Fruit fly (Drosophila melanogaster): ENCODE measurements around the gene Tsp74F.

The Tsp74F gene

DNA sequence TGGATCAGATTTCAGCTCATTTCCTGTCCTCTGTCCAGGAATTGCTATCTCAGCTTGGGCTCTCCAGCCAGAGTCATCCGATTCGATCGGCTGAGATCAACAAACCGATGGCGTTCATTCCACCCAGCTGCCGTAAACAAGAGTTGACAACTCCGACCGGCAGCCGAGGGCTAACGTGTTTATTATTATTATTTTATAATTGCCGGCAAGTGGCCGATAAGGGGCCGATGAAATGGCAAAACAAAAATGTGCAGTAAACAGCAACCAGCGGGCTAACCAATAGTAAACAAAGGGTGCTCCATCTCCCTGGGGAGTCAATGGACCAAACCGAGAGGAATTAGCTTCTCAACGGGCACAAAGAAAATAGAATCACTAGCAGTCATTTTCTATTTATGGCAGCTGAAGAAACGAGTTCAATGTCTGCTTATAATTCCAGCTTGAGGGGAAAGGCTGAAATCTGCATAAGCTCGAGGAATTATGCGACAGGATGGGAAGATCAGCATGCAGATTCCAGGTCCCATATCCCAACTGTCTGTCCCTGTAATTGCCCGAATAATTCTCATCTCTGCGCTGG lies 29.6 kb upstream of the Tsp74F start:
- no peak for TF ChIP-seq CG17801 (GFP tag; optimal IDR thresholded peaks at IDR 0.05; ENCODE audit: partially characterized antibody)

DNA sequence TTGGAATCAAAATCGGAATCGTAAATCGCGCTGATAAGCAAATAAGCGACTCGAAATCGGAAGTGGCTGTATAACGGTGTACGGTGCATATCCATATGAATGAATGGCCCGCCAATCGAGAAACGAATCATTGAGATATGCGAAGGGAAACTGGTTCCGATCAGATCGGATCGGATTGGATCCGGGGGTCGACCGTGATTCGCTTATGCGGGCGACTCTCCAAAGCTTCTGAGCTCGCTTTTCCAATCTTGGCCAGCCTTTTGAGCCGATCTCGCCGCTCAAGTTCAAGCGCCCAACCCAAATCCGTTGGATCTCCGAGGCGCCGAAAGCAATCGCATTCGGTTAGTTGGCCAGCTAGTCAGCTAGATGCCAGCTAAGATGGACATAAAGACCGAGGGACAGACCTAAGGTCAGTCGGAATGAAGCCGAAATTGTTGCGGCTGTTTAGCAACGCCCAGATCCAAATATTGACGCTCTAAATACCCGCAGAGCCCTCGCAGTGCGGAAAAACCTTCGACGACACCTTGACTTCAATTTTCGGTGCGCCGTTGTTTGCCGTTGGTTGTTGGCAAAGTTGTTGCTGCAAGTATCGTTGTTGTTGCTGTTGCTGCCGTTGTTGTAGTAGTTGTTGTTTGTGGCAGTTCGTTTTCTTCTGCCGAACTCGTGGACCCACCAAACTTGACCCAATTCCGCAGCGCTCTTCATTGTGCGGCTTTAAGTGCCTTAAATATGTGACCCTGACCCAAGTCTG lies 28.5 kb upstream of the Tsp74F start:
- TF ChIP-seq CG17801 (GFP tag; optimal IDR thresholded peaks at IDR 0.05; ENCODE audit: partially characterized antibody): no peak

DNA sequence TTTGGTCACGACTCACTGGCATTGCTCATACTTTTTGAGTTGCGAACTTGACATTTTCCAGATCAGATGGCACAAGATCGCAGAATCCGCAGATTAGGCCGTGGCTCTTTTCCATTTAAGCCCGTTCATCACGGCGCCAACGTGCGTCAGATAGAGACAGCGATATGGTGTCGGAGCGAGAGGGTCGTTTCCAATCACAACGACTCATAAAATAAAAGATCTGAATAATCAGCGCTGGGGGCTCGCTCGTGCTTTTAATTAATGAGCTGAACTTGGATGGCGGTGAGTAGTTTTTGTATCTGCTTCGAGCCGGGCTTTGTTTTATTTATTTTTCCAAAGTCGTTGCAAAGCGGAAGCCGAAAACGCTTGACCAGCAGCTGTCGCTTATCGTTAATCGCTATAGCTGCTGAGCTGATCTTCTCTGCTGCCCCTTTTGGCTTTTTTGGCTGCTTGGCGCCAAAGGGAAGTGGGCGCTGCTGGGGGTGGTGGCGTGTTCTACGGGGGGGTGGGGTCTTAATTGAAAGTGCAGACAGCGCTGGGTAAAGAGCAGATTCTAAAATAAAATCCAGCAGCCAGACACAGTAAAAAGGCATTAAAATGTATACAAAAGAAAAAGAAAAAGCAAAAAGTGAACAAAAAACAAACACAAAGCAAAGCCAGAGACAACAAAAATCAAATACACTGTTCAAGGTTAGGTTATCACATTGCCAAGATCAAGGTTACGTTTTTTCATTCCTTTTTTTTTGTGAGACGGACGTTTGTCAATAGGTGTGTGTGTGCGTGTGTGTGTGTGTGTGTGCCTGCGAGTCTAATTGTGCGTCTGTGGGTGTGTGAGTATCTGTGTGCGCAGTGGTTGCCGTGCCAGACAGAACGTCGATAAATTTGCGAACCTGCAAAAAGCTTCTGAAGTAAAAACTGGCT lies 26.8 kb upstream of the Tsp74F start:
- no peak for TF ChIP-seq CG17801 (GFP tag; optimal IDR thresholded peaks at IDR 0.05; ENCODE audit: partially characterized antibody)

DNA sequence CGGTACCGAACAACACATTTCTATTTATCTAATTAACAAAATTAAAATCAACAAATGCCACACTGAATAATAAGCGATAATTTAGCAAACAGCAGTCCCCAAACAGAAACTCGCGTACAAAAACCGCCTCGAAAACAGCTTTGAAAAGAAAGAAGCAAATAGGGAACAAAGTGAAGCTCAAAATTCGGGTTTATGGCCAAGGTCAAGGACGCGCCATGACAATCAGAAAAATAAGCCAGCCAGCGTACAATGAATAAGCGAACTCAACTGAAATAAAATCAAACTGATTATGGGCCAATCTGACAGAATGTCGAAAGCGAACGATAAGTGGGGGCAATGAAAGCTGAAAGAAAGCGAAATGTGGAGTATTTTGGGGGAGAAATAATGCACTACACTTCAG lies 25.8 kb upstream of the Tsp74F start:
- TF ChIP-seq CG17801 (GFP tag; optimal IDR thresholded peaks at IDR 0.05; ENCODE audit: partially characterized antibody): no peak

DNA sequence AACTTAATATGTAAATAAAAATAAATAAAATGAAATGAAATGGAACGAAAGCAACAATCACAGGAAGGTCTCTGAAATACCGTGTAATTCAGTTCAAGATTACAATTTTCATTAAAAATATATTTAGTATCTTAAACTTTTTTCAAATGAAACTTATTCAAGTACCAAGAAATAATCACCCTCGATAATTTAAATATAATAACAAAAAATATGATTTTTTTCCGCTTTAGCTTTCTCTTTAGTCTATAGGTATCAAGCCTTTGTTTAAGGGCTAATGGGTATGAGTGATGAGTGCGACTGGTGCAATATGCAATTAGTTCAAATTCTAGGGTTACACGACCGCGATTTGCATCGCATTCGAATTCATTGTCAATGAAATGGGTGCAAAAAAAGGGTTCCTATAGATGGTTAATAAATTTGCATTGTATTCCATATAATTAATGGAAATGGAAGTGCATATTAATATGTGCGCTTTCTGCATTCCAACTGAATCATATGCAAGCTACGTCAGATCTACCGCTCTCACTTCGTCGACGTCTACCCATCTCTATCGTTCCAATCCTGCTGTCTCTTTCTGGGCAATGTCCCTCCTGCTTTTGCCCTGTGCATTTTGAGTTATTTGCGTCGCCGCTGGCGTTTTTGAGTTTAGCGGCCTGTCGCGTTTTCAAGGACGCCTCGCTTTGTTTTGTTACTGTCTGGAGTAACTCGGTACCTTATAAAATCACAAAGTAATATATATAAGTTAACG lies 22.2 kb upstream of the Tsp74F start:
- no peak for TF ChIP-seq CG17801 (GFP tag; optimal IDR thresholded peaks at IDR 0.05; ENCODE audit: partially characterized antibody)

DNA sequence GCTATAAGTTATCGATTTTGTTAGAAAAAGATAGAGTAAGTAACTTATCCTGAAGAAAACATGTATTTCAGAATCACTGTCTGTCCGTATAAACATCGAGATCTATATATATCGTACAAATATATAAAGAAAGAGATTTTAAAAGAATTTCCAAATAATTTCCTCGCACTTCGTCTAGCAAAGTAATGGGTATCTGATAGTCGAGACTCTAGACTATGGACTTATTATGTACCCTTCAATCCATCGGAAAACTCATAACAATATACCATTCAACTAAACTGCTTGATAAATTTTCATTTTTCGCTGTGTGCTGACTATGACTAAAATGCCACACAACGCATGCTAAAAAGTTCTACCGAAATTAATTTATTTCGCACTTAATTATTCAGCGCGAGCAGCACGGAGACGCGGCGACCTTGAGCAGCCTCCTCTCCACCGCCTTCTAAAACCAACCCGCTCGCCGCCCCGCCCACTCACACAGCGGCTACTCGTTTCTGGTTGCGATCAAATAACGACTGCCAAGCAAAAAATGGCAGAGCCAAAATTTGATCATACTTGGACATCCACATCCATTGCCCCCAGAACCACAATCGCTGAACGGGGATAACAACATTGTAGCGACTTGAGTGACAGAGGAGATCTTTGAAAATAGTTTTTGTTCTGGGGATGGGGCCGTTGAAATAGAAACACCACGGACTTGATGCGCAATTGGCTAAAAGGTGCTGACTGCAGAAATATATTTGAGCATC lies 20.3 kb upstream of the Tsp74F start:
- TF ChIP-seq CG17801 (GFP tag; optimal IDR thresholded peaks at IDR 0.05; ENCODE audit: partially characterized antibody): no peak

DNA sequence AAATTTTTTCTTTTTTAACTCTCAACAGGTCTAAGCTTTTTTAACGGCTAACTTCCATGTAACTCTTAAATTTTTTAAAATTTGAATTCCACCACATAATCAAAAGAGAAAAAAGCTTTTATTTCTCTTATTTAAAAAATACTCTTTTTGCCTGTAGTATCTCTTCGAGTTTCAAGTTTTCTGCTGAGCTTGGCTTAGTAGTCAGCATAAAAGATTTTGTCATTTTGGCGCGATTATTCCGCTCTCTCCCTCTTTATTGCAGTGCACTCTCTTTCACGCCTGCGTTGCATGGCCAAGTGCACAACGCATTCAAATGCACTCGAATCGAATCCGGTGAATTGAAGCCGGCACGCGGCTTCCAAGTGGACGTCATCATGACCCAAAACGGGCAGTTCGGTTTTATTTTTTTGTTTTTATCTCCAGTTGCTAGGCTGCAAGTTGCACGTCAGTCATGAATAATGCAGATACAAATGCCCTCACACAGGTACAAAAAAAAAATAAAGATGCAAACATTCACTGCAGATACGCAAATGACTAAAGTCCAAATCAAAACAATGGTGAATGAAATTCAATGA lies 18.4 kb upstream of the Tsp74F start:
- TF ChIP-seq CG17801 (GFP tag; optimal IDR thresholded peaks at IDR 0.05; ENCODE audit: partially characterized antibody): peak; percentile 65

DNA sequence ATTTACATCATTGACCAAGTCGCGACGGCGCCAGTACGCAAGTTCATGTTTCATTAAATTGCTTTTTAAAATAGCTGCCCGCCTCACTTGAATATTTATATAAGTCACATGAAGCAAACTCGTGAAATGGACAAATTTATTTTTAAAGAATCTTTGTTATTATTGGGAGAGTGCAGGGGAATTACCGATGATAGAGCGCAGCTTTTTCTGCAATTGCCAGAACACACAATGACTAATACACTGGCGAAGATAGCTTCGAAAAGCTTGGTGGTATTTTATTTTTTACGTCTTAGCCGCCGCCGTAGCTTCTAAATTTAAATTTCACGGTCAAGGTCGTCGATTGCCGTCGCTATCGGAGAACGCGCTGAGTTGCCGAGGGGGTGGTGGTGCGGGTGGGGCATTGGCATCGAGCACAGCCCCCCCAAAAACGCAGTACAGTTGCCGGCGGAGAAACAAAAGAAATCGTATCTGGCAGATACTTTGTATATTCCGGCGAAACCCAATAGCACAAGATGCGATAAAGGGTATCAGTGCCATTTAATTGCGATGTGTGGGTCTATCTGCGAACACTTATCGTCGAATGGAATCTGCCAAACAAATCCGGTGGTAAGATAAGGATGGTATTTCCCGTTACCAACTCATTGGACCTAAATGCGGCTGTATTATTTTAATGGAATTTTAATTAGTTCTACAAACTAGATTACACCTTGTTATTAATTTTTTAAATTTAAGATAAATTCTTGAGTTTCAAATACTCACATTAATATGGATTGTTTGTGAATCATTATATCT lies 17.5 kb upstream of the Tsp74F start:
- no peak for TF ChIP-seq CG17801 (GFP tag; optimal IDR thresholded peaks at IDR 0.05; ENCODE audit: partially characterized antibody)

DNA sequence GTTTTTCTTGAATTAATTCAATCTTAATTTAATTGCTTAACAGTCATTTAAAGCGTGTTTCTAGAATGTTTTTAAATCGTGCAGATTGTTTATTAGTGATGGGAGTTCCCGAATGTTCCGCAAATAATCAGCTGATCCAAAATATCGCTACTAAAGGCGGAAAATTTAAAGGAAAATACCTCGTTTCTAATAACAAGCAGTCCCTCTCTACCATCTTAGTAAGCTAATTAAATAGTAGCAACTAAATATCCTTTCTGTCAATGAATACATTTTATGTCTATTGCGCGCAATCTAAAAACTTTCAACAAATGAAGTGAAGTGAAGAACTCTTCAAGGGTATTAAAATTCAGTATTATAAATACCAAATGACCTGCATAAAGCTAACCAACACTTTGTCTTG lies 16.8 kb upstream of the Tsp74F start, which contains the start of gene CG5290:
Gene CG5290, minus strand, starts transcription at position 118 of the 400 bp plus-strand sequence.
- no peak for TF ChIP-seq CG17801 (GFP tag; optimal IDR thresholded peaks at IDR 0.05; ENCODE audit: partially characterized antibody)

DNA sequence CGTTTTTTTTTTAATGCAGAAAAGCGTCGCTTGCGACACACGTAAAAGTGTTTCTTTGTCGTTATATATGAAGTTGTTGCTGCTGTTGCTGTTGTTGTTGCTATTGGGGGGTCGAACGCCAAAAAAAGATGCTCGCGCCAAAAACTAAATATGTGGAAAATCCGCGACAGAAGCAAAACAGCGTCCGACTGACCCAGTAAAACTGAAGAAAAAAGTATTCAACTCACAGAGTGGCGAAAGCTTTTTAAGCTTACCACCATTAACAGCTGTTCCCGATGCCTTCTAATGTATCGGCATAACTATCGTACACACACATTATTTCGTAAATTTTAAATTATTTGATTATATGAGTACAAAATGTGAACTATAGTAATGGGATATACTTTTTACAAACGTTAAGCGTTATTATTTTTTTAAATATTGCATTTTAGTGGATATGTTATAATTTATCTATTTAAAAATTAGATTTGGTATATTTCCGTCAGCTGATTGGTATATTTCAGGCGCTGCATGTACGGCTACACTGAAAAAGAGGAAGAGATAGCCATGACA lies 12.0 kb upstream of the Tsp74F start, which contains the start of the genes Prestin and Wdr92:
Gene Prestin, minus strand, starts transcription at position 204 of the 552 bp plus-strand sequence.
Gene Wdr92, plus strand, starts transcription at position 535 of the 552 bp plus-strand sequence.
- TF ChIP-seq CG17801 (GFP tag; optimal IDR thresholded peaks at IDR 0.05; ENCODE audit: partially characterized antibody): peak; percentile 75

DNA sequence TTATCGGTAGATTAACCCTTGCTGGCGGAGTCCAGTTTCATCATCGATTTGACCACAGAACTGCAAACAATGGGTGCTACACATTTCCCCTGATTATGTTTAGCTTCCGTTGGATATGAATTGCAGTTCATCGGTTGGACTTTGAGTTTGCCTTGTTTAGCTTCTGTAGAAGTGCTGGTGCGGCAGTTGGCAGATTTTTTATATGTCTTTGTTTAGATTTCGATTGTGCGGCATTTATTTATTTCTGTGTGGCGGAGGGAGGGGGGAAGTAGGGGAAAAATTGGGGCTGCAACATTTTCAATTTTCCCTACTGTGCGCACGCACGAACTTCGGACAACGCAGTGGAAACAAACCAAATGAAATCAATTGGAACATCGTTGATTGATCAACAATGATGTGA lies 10.1 kb upstream of the Tsp74F start:
- TF ChIP-seq CG17801 (GFP tag; optimal IDR thresholded peaks at IDR 0.05; ENCODE audit: partially characterized antibody): peak; percentile 10

DNA sequence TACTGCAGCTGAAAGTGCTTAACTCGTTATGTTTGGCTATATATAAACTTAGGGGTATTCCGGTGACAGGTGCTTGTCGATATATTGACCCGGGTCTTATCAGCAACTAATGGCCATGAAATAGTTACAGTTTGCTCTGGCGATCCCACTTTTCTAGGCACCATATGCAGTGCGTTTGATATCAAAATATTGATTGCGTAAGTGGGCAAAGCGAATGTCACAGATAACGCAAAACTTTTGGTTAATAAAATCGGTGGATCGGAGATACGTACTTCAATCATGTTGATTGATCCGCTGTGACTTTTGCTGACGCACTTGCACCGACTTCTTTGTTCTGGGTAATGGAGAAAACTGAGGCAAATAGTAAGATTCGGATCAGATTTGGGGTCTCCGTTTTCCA lies 8.9 kb upstream of the Tsp74F start:
- no peak for TF ChIP-seq CG17801 (GFP tag; optimal IDR thresholded peaks at IDR 0.05; ENCODE audit: partially characterized antibody)

Data from ovary, adult (tissue).